Worm (Caenorhabditis elegans) whole organism, young adult: ENCODE results near the gene C05D2.8.

Source experiments
- B0035.1 ChIP-seq: sonication (generic microtip); optimal IDR thresholded peaks from 2 replicates; lab custom pipeline; 2016; ENCODE audit warnings: missing genetic modification characterization, mild to moderate bottlenecking, missing compliant biosample characterization, missing genotype, missing genetic modification reagents
- B0336.3 ChIP-seq: fragments of 200-800 bp; sonication (Bioruptor generic); IDR thresholded peaks from 2 replicates; pipeline ENCODE4 v1.3.6; 2022; ENCODE audit warnings: missing genetic modification characterization, missing compliant biosample characterization
- C06A6.2 ChIP-seq: fragments of 200-800 bp; sonication (Bioruptor generic); conservative IDR thresholded peaks from 2 replicates; pipeline ENCODE4 v1.3.6; 2022; ENCODE audit warnings: missing genetic modification characterization, missing compliant biosample characterization
- D2030.7 ChIP-seq: fragments of 200-800 bp; sonication (Bioruptor generic); IDR thresholded peaks from 2 replicates; pipeline ENCODE4 v1.3.6; 2022; ENCODE audit warnings: missing genetic modification reagents, missing genetic modification characterization, missing compliant biosample characterization
- F33H1.4 ChIP-seq: fragments of 200-800 bp; sonication (Bioruptor generic); IDR thresholded peaks from 2 replicates; pipeline ENCODE4 v1.3.6; 2022; ENCODE audit warnings: missing genetic modification reagents, missing genetic modification characterization, missing compliant biosample characterization
- F57A8.1 ChIP-seq: fragments of 200-800 bp; sonication (Bioruptor generic); optimal IDR thresholded peaks from 2 replicates; lab custom pipeline; 2018; ENCODE audit warnings: mild to moderate bottlenecking, missing genetic modification characterization, moderate library complexity, missing compliant biosample characterization
- K11D2.4 ChIP-seq: fragments of 200-800 bp; sonication (Bioruptor generic); IDR thresholded peaks from 2 replicates; pipeline ENCODE4 v1.3.6; 2022; ENCODE audit warnings: missing genetic modification reagents, missing genetic modification characterization, missing compliant biosample characterization
- T26A5.8 ChIP-seq: sonication (generic microtip); optimal IDR thresholded peaks from 2 replicates; lab custom pipeline; 2016; ENCODE audit warnings: missing genetic modification characterization, missing compliant biosample characterization
- Y53F4B.3 ChIP-seq: fragments of 200-800 bp; sonication (Bioruptor generic); IDR thresholded peaks from 2 replicates; pipeline ENCODE4 v1.3.6; 2022; ENCODE audit warnings: missing genetic modification reagents, missing genetic modification characterization, missing compliant biosample characterization
- Y79H2A.3 ChIP-seq: fragments of 200-800 bp; sonication (Bioruptor generic); conservative IDR thresholded peaks from 2 replicates; pipeline ENCODE4 v1.3.6; 2022; ENCODE audit warnings: missing genetic modification reagents, missing genetic modification characterization, missing compliant biosample characterization
- Y95B8A.8 ChIP-seq: fragments of 200-800 bp; sonication (Bioruptor generic); IDR thresholded peaks from 2 replicates; pipeline ENCODE4 v1.3.6; 2022; ENCODE audit warnings: missing genetic modification reagents, missing genetic modification characterization, missing compliant biosample characterization
- ama-1 ChIP-seq, 3 experiments: fragments of 150-350 bp in 1 of 3; sonication (generic microtip) in 2 of 3; optimal IDR thresholded peaks; 2 replicates each; lab custom pipeline; 2014 to 2018; ENCODE audit warnings: missing biosample characterization in 2 of 3, missing genetic modification characterization in 2 of 3, missing genetic modification reagents in 2 of 3
- aptf-2 ChIP-seq: fragments of 200-800 bp; sonication (Bioruptor generic); conservative IDR thresholded peaks from 2 replicates; pipeline ENCODE4 v1.3.6; 2022; ENCODE audit warnings: missing genetic modification reagents, missing genetic modification characterization, missing compliant biosample characterization
- atf-7 ChIP-seq: sonication (generic microtip); optimal IDR thresholded peaks from 2 replicates; lab custom pipeline; 2017; ENCODE audit warnings: mild to moderate bottlenecking, missing genetic modification characterization, missing compliant biosample characterization
- athp-1 ChIP-seq: sonication (generic microtip); optimal IDR thresholded peaks from 2 replicates; lab custom pipeline; 2017; ENCODE audit warnings: mild to moderate bottlenecking, missing genetic modification characterization, missing compliant biosample characterization
- ccch-3 ChIP-seq: fragments of 200-800 bp; sonication (Bioruptor generic); optimal IDR thresholded peaks from 2 replicates; lab custom pipeline; 2018; ENCODE audit warnings: mild to moderate bottlenecking, missing genetic modification characterization, missing compliant biosample characterization
- cebp-2 ChIP-seq: fragments of 200-800 bp; sonication (Bioruptor generic); IDR thresholded peaks from 2 replicates; pipeline ENCODE4 v1.3.6; 2022; ENCODE audit warnings: missing genetic modification characterization, missing compliant biosample characterization
- ceh-27 ChIP-seq: fragments of 200-800 bp; sonication (Bioruptor generic); optimal IDR thresholded peaks from 2 replicates; lab custom pipeline; 2018; ENCODE audit warnings: mild to moderate bottlenecking, missing genetic modification characterization, moderate library complexity, missing compliant biosample characterization
- ceh-58 ChIP-seq: fragments of 200-800 bp; sonication (Bioruptor generic); IDR thresholded peaks from 2 replicates; pipeline ENCODE4 v1.3.6; 2022; ENCODE audit warnings: missing genetic modification characterization, missing compliant biosample characterization
- ceh-79 ChIP-seq: sonication (generic microtip); optimal IDR thresholded peaks from 2 replicates; lab custom pipeline; 2017; ENCODE audit warnings: mild to moderate bottlenecking, missing genetic modification characterization, missing compliant biosample characterization
- ceh-91 ChIP-seq: fragments of 200-800 bp; sonication (Bioruptor generic); IDR thresholded peaks from 2 replicates; pipeline ENCODE4 v1.3.6; 2022; ENCODE audit warnings: missing genetic modification reagents, missing genetic modification characterization, missing compliant biosample characterization
- dpl-1 ChIP-seq: fragments of 150-350 bp; optimal IDR thresholded peaks from 2 replicates; lab custom pipeline; 2014; ENCODE audit warnings: missing biosample characterization, missing genetic modification reagents, missing genetic modification characterization
- egl-18 ChIP-seq: fragments of 200-800 bp; sonication (Bioruptor generic); IDR thresholded peaks from 2 replicates; pipeline ENCODE4 v1.3.6; 2022; ENCODE audit warnings: missing genetic modification reagents, missing genetic modification characterization, missing compliant biosample characterization
- egl-44 ChIP-seq: fragments of 200-800 bp; sonication (Bioruptor generic); IDR thresholded peaks from 2 replicates; pipeline ENCODE4 v1.3.6; 2022; ENCODE audit warnings: missing genetic modification reagents, missing genetic modification characterization, missing compliant biosample characterization
- ekl-4 ChIP-seq: fragments of 200-800 bp; sonication (Bioruptor generic); IDR thresholded peaks from 2 replicates; pipeline ENCODE4 v1.3.6; 2022; ENCODE audit warnings: missing genetic modification reagents, missing genetic modification characterization, missing compliant biosample characterization
- gei-17 ChIP-seq: fragments of 200-800 bp; sonication (Bioruptor generic); optimal IDR thresholded peaks from 2 replicates; lab custom pipeline; 2018; ENCODE audit warnings: mild to moderate bottlenecking, missing genetic modification characterization, missing compliant biosample characterization
- him-1 ChIP-seq: sonication (generic microtip); optimal IDR thresholded peaks from 2 replicates; lab custom pipeline; 2016; ENCODE audit warnings: missing genotype, missing genetic modification reagents, missing genetic modification characterization, missing compliant biosample characterization
- hsf-1 ChIP-seq: fragments of 200-800 bp; sonication (Bioruptor generic); IDR thresholded peaks from 2 replicates; pipeline ENCODE4 v1.3.6; 2022; ENCODE audit warnings: missing genetic modification reagents, missing genetic modification characterization, missing compliant biosample characterization
- lag-1 ChIP-seq: fragments of 200-800 bp; sonication (Bioruptor generic); IDR thresholded peaks from 2 replicates; pipeline ENCODE4 v1.3.6; 2022; ENCODE audit warnings: missing genetic modification reagents, missing genetic modification characterization, missing compliant biosample characterization
- let-526 ChIP-seq: fragments of 200-800 bp; sonication (Bioruptor generic); IDR thresholded peaks from 2 replicates; pipeline ENCODE4 v1.3.6; 2022; ENCODE audit warnings: missing genetic modification reagents, missing genetic modification characterization, missing compliant biosample characterization
- let-607 ChIP-seq, 2 experiments: fragments of 200-800 bp in 1 of 2; sonication (Bioruptor generic) in 1 of 2; sonication (generic microtip) in 1 of 2; optimal IDR thresholded peaks; 2 replicates each; lab custom pipeline; 2016 to 2018; ENCODE audit warnings: mild to moderate bottlenecking in 2 of 2, missing compliant biosample characterization in 2 of 2, missing genetic modification characterization in 2 of 2, moderate library complexity in 2 of 2, missing genotype in 1 of 2
- lin-40 ChIP-seq: sonication (generic microtip); optimal IDR thresholded peaks from 2 replicates; lab custom pipeline; 2016; ENCODE audit warnings: missing genetic modification characterization, mild to moderate bottlenecking, missing compliant biosample characterization, missing genotype, missing genetic modification reagents
- lin-54 ChIP-seq: fragments of 200-800 bp; sonication (Bioruptor generic); optimal IDR thresholded peaks from 2 replicates; lab custom pipeline; 2018; ENCODE audit warnings: mild to moderate bottlenecking, missing genetic modification characterization, missing compliant biosample characterization
- lsy-27 ChIP-seq: sonication (generic microtip); optimal IDR thresholded peaks from 2 replicates; lab custom pipeline; 2017; ENCODE audit warnings: missing genetic modification characterization, mild to moderate bottlenecking, missing compliant biosample characterization, antibody characterized with exemption, missing genotype, borderline replicate concordance; ENCODE audit not compliant: insufficient read depth
- madf-3 ChIP-seq: fragments of 200-800 bp; sonication (Bioruptor generic); IDR thresholded peaks from 2 replicates; pipeline ENCODE4 v1.3.6; 2022; ENCODE audit warnings: missing genetic modification reagents, missing genetic modification characterization, missing compliant biosample characterization
- madf-6 ChIP-seq: fragments of 200-800 bp; sonication (Bioruptor generic); IDR thresholded peaks from 2 replicates; pipeline ENCODE4 v1.3.6; 2022; ENCODE audit warnings: missing genetic modification reagents, missing genetic modification characterization, missing compliant biosample characterization
- mes-4 ChIP-seq: sonication (generic microtip); optimal IDR thresholded peaks from 2 replicates; lab custom pipeline; 2016; ENCODE audit warnings: missing genotype, missing genetic modification characterization, missing compliant biosample characterization
- nhr-179 ChIP-seq: sonication (generic microtip); optimal IDR thresholded peaks from 2 replicates; lab custom pipeline; 2016; ENCODE audit warnings: mild to moderate bottlenecking, missing genetic modification characterization, missing compliant biosample characterization
- nhr-80 ChIP-seq: sonication (generic microtip); optimal IDR thresholded peaks from 2 replicates; lab custom pipeline; 2016; ENCODE audit warnings: missing genetic modification characterization, missing compliant biosample characterization
- nhr-90 ChIP-seq: sonication (generic microtip); optimal IDR thresholded peaks from 2 replicates; lab custom pipeline; 2016; ENCODE audit warnings: missing genotype, mild to moderate bottlenecking, missing genetic modification characterization, missing compliant biosample characterization
- pbrm-1 ChIP-seq: fragments of 200-800 bp; sonication (Bioruptor generic); IDR thresholded peaks from 2 replicates; pipeline ENCODE4 v1.3.6; 2022; ENCODE audit warnings: missing genetic modification reagents, missing genetic modification characterization, missing compliant biosample characterization
- rcor-1 ChIP-seq: fragments of 200-800 bp; sonication (Bioruptor generic); IDR thresholded peaks from 2 replicates; pipeline ENCODE4 v1.3.6; 2022; ENCODE audit warnings: missing genetic modification reagents, missing genetic modification characterization, missing compliant biosample characterization
- sdz-38 ChIP-seq: sonication (generic microtip); optimal IDR thresholded peaks from 2 replicates; lab custom pipeline; 2016; ENCODE audit warnings: missing genotype, missing genetic modification characterization, missing compliant biosample characterization
- snpc-3.4 ChIP-seq: sonication (generic microtip); optimal IDR thresholded peaks from 2 replicates; lab custom pipeline; 2017; ENCODE audit warnings: missing genetic modification characterization, mild to moderate bottlenecking, missing compliant biosample characterization, antibody characterized with exemption, moderate library complexity, missing genotype, missing genetic modification reagents
- tbp1 ChIP-seq: fragments of 200-800 bp; sonication (Bioruptor generic); optimal IDR thresholded peaks from 2 replicates; lab custom pipeline; 2018; ENCODE audit warnings: mild to moderate bottlenecking, missing genetic modification characterization, missing compliant biosample characterization
- unc-130 ChIP-seq: sonication (generic microtip); optimal IDR thresholded peaks from 2 replicates; lab custom pipeline; 2016; ENCODE audit warnings: missing genetic modification reagents, missing genetic modification characterization, missing compliant biosample characterization
- unc-62 ChIP-seq: fragments of 150-350 bp; optimal IDR thresholded peaks from 2 replicates; lab custom pipeline; 2014; ENCODE audit warnings: missing biosample characterization, missing genetic modification reagents, missing genetic modification characterization
- xnd-1 ChIP-seq: sonication (generic microtip); optimal IDR thresholded peaks from 2 replicates; lab custom pipeline; 2016; ENCODE audit warnings: missing genotype, missing genetic modification reagents, missing genetic modification characterization, missing compliant biosample characterization
- ztf-26 ChIP-seq: sonication (generic microtip); optimal IDR thresholded peaks from 2 replicates; lab custom pipeline; 2017; ENCODE audit warnings: missing genetic modification characterization, missing compliant biosample characterization

C05D2.8 gene

DNA sequence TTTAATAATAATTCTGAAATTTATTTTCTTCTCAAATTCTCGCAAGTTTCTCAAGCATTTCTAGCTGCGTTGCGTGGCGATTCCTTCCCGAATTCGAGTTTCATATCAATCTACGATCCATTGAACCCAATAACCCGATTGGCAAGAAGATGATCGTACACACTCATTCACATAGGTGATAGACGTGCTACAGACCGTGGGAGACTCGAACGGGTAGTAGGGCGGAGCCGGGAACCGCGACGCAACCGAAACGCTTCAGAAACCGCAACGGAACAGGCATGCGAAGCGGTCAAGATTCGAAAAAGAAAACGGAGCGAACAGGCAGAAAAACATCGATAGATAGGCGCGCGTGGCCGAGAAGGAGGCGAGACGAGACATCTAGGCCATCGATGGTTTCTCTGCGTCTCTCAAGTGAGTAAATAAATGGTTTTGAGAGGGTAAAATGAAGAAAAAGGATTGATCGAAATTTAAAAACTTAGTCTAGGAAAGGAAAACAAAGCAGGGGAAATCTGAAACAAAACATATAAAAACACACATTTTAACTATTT is 6.6 kb downstream of the C05D2.8 start, which contains the start of gene madf-11:
Gene madf-11 (minus strand): TSS at position 51 of the 548 bp plus-strand sequence.
- TF ChIP-seq ama-1 (optimal IDR thresholded peaks at IDR 0.05; lab: Kevin White, UChicago) (no peak), ama-1 (GFP tag; optimal IDR thresholded peaks at IDR 0.05; lab: Kevin White, UChicago) (no peak), B0035.1 (tag; lab: Kevin White, UChicago) (no peak), lin-40 (tag; lab: Kevin White, UChicago) (peak; percentile 39), athp-1 (tag; lab: Kevin White, UChicago) (no peak), hsf-1 (no peak), Y53F4B.3 (no peak), egl-18 (GFP tag; lab: Robert Waterston, UW) (no peak), madf-3 (0 out of 2 replicates have a peak, but pooled peaks have one; percentile 51), nhr-80 (tag; lab: Kevin White, UChicago) (peak; percentile 53), ceh-91 (GFP tag; lab: Robert Waterston, UW) (no peak), unc-62 (GFP tag; lab: Kevin White, UChicago) (no peak), Y95B8A.8 (GFP tag; lab: Robert Waterston, UW) (no peak), lag-1 (no peak), let-607 (tag; optimal IDR thresholded peaks at IDR 0.05; lab: Kevin White, UChicago) (no peak), F33H1.4 (peak; percentile 19; the same call in 1 of the 2 replicates), lsy-27 (no peak), lin-54 (GFP tag; lab: Kevin White, UChicago) (peak; percentile 60), ccch-3 (no peak), pbrm-1 (GFP tag; lab: Robert Waterston, UW) (no peak), ceh-27 (peak; percentile 83), ztf-26 (tag; lab: Kevin White, UChicago) (no peak), let-526 (GFP tag; lab: Robert Waterston, UW) (no peak), B0336.3 (GFP tag; lab: Robert Waterston, UW) (no peak), F57A8.1 (no peak), snpc-3.4 (tag; lab: Kevin White, UChicago) (no peak), ekl-4 (GFP tag; lab: Robert Waterston, UW) (peak; percentile 10; the same call in 1 of the 2 replicates), mes-4 (no peak), aptf-2 (peak; percentile 45; the same call in 1 of the 2 replicates), dpl-1 (GFP tag; lab: Kevin White, UChicago) (no peak), gei-17 (GFP tag; lab: Kevin White, UChicago) (no peak), nhr-90 (tag; lab: Kevin White, UChicago) (no peak), Y79H2A.3 (no peak), madf-6 (GFP tag; lab: Robert Waterston, UW) (no peak), rcor-1 (GFP tag; lab: Robert Waterston, UW) (peak; percentile 34; the same call in 1 of the 2 replicates), K11D2.4 (GFP tag; lab: Robert Waterston, UW) (0 out of 2 replicates have a peak, but pooled peaks have one; percentile 17), ceh-58 (GFP tag; lab: Robert Waterston, UW) (no peak), cebp-2 (no peak), ceh-79 (tag; lab: Kevin White, UChicago) (no peak), sdz-38 (no peak), tbp1 (GFP tag; lab: Kevin White, UChicago) (peak; percentile 31), unc-130 (GFP tag; lab: Kevin White, UChicago) (no peak), atf-7 (tag; lab: Kevin White, UChicago) (no peak), nhr-179 (tag; lab: Kevin White, UChicago) (no peak), egl-44 (GFP tag; lab: Robert Waterston, UW) (no peak), D2030.7 (no peak), C06A6.2 (GFP tag; lab: Robert Waterston, UW) (no peak), him-1 (tag; lab: Kevin White, UChicago) (no peak), T26A5.8 (tag; lab: Kevin White, UChicago) (no peak), xnd-1 (tag; lab: Kevin White, UChicago) (no peak)
